Worm (Caenorhabditis elegans) whole organism, L1 larva: ENCODE data around the gene C14A4.6.

Experiments
- C04F5.9 ChIP-seq: sonication (generic microtip); optimal IDR thresholded peaks from 2 replicates; lab custom pipeline; 2016; ENCODE audit warnings: missing genetic modification characterization, missing compliant biosample characterization
- C16A3.4 ChIP-seq: fragments of 150-350 bp; optimal IDR thresholded peaks from 2 replicates; lab custom pipeline; 2014; ENCODE audit warnings: missing biosample characterization, missing genetic modification characterization
- C34B4.2 ChIP-seq: sonication (generic microtip); optimal IDR thresholded peaks from 2 replicates; lab custom pipeline; 2017; ENCODE audit warnings: mild to moderate bottlenecking, missing genetic modification characterization, missing compliant biosample characterization
- aha-1 ChIP-seq: fragments of 150-350 bp; optimal IDR thresholded peaks from 2 replicates; lab custom pipeline; 2014; ENCODE audit warnings: missing biosample characterization, missing genetic modification characterization
- ama-1 ChIP-seq: fragments of 150-350 bp; optimal IDR thresholded peaks from 2 replicates; lab custom pipeline; 2014
- blmp-1 ChIP-seq: fragments of 150-350 bp; optimal IDR thresholded peaks from 2 replicates; lab custom pipeline; 2014; ENCODE audit warnings: missing biosample characterization, missing genetic modification characterization
- ceh-8 ChIP-seq: fragments of 200-800 bp; sonication (Bioruptor generic); optimal IDR thresholded peaks from 2 replicates; lab custom pipeline; 2018; ENCODE audit warnings: mild to moderate bottlenecking, missing genetic modification characterization, moderate library complexity, missing compliant biosample characterization
- ceh-82 ChIP-seq, 3 experiments: fragments of 150-350 bp in 1 of 3; sonication (generic microtip) in 2 of 3; optimal IDR thresholded peaks; 2 replicates each; lab custom pipeline; 2014 to 2017; ENCODE audit warnings: missing biosample characterization in 3 of 3, missing genetic modification characterization in 3 of 3
- ces-1 ChIP-seq: fragments of 150-350 bp; optimal IDR thresholded peaks from 2 replicates; lab custom pipeline; 2014; ENCODE audit warnings: missing biosample characterization, missing genetic modification reagents, missing genetic modification characterization
- dpl-1 ChIP-seq, 3 experiments: fragments of 150-350 bp in 2 of 3; sonication (generic microtip) in 1 of 3; optimal IDR thresholded peaks; 2 replicates each; lab custom pipeline; 2014 to 2017; ENCODE audit warnings: missing biosample characterization in 3 of 3, missing genetic modification characterization in 3 of 3, missing genetic modification reagents in 3 of 3
- dsc-1 ChIP-seq: sonication (generic microtip); optimal IDR thresholded peaks from 2 replicates; lab custom pipeline; 2016; ENCODE audit warnings: mild to moderate bottlenecking, missing genetic modification characterization, missing compliant biosample characterization
- egl-13 ChIP-seq: sonication (generic microtip); optimal IDR thresholded peaks from 2 replicates; lab custom pipeline; 2016; ENCODE audit warnings: missing genotype, missing genetic modification reagents, missing genetic modification characterization, missing compliant biosample characterization
- elt-2 ChIP-seq: sonication (generic microtip); optimal IDR thresholded peaks from 2 replicates; lab custom pipeline; 2016; ENCODE audit warnings: missing genetic modification characterization, mild to moderate bottlenecking, inconsistent platforms, missing compliant biosample characterization, missing genetic modification reagents
- elt-3 ChIP-seq, 6 experiments: fragments of 150-350 bp in 1 of 6; sonication (generic microtip); optimal IDR thresholded peaks; 2 replicates each; lab custom pipeline; 2017 to 2018; ENCODE audit warnings: missing biosample characterization in 6 of 6, missing genetic modification characterization in 6 of 6, inconsistent platforms in 1 of 6
- fkh-10 ChIP-seq: sonication (generic microtip); optimal IDR thresholded peaks from 2 replicates; lab custom pipeline; 2017; ENCODE audit warnings: missing biosample characterization, missing genetic modification reagents, missing genetic modification characterization
- fkh-4 ChIP-seq: sonication (generic microtip); optimal IDR thresholded peaks from 2 replicates; lab custom pipeline; 2016; ENCODE audit warnings: missing compliant biosample characterization, missing genetic modification characterization, borderline replicate concordance
- fkh-8 ChIP-seq: sonication (generic microtip); optimal IDR thresholded peaks from 2 replicates; lab custom pipeline; 2016; ENCODE audit warnings: mild to moderate bottlenecking, missing genetic modification characterization, missing compliant biosample characterization
- fos-1 ChIP-seq: fragments of 150-350 bp; optimal IDR thresholded peaks from 2 replicates; lab custom pipeline; 2014; ENCODE audit warnings: missing biosample characterization, missing genetic modification characterization
- hlh-17 ChIP-seq: fragments of 200-800 bp; sonication (Bioruptor generic); optimal IDR thresholded peaks from 2 replicates; lab custom pipeline; 2018; ENCODE audit warnings: missing genetic modification characterization, mild to moderate bottlenecking, missing compliant biosample characterization, moderate library complexity, borderline replicate concordance
- hlh-4 ChIP-seq: sonication (generic microtip); optimal IDR thresholded peaks from 2 replicates; lab custom pipeline; 2016; ENCODE audit warnings: mild to moderate bottlenecking, missing genetic modification characterization, missing compliant biosample characterization
- lin-13 ChIP-seq: fragments of 150-350 bp; optimal IDR thresholded peaks from 2 replicates; lab custom pipeline; 2014; ENCODE audit warnings: missing biosample characterization, missing genetic modification reagents, missing genetic modification characterization
- lin-14 ChIP-seq: fragments of 200-800 bp; sonication (Bioruptor generic); optimal IDR thresholded peaks from 2 replicates; lab custom pipeline; 2018; ENCODE audit warnings: mild to moderate bottlenecking, missing genetic modification characterization, moderate library complexity, missing compliant biosample characterization
- lin-15B ChIP-seq: fragments of 150-350 bp; sonication (generic microtip); optimal IDR thresholded peaks from 3 replicates; lab custom pipeline; 2014; ENCODE audit warnings: missing biosample characterization, missing genetic modification characterization
- lin-39 ChIP-seq: fragments of 150-350 bp; optimal IDR thresholded peaks from 2 replicates; lab custom pipeline; 2014; ENCODE audit warnings: missing biosample characterization, missing genetic modification reagents, missing genetic modification characterization
- lir-3 ChIP-seq: sonication (generic microtip); optimal IDR thresholded peaks from 2 replicates; lab custom pipeline; 2016; ENCODE audit warnings: mild to moderate bottlenecking, missing genetic modification characterization, moderate library complexity, missing compliant biosample characterization; ENCODE audit not compliant: poor library complexity
- mab-9 ChIP-seq: fragments of 200-800 bp; sonication (Bioruptor generic); IDR thresholded peaks from 2 replicates; pipeline ENCODE4 v1.3.6; 2022; ENCODE audit warnings: missing genetic modification reagents, missing genetic modification characterization, missing compliant biosample characterization
- mef-2 ChIP-seq: fragments of 150-350 bp; optimal IDR thresholded peaks from 2 replicates; lab custom pipeline; 2014; ENCODE audit warnings: missing biosample characterization, missing genetic modification characterization
- mep-1 ChIP-seq: fragments of 150-350 bp; optimal IDR thresholded peaks from 2 replicates; lab custom pipeline; 2014; ENCODE audit warnings: missing biosample characterization, missing genetic modification characterization
- nhr-11 ChIP-seq: fragments of 150-350 bp; optimal IDR thresholded peaks from 2 replicates; lab custom pipeline; 2014; ENCODE audit warnings: missing biosample characterization, missing genetic modification characterization
- nhr-20 ChIP-seq: sonication (generic microtip); optimal IDR thresholded peaks from 2 replicates; lab custom pipeline; 2016; ENCODE audit warnings: mild to moderate bottlenecking, missing genetic modification characterization, missing compliant biosample characterization
- nhr-28 ChIP-seq: fragments of 150-350 bp; optimal IDR thresholded peaks from 2 replicates; lab custom pipeline; 2014; ENCODE audit warnings: missing biosample characterization, missing genetic modification characterization
- nhr-47 ChIP-seq: sonication (generic microtip); optimal IDR thresholded peaks from 2 replicates; lab custom pipeline; 2016; ENCODE audit warnings: mild to moderate bottlenecking, missing genetic modification characterization, moderate library complexity, missing compliant biosample characterization
- nhr-71 ChIP-seq: sonication (generic microtip); optimal IDR thresholded peaks from 2 replicates; lab custom pipeline; 2016; ENCODE audit warnings: mild to moderate bottlenecking, missing genetic modification characterization, moderate library complexity, missing compliant biosample characterization
- nhr-76 ChIP-seq: sonication (generic microtip); optimal IDR thresholded peaks from 2 replicates; lab custom pipeline; 2017; ENCODE audit warnings: missing biosample characterization, missing genetic modification characterization
- nhr-77 ChIP-seq: fragments of 150-350 bp; optimal IDR thresholded peaks from 2 replicates; lab custom pipeline; 2014; ENCODE audit warnings: missing biosample characterization, missing genetic modification characterization
- nhr-84 ChIP-seq: sonication (generic microtip); optimal IDR thresholded peaks from 2 replicates; lab custom pipeline; 2017; ENCODE audit warnings: missing biosample characterization, missing genetic modification characterization
- pag-3 ChIP-seq: sonication (generic microtip); optimal IDR thresholded peaks from 2 replicates; lab custom pipeline; 2017; ENCODE audit warnings: missing genetic modification characterization, mild to moderate bottlenecking, missing compliant biosample characterization, antibody characterized with exemption, borderline replicate concordance; ENCODE audit not compliant: insufficient read depth
- pax-3 ChIP-seq: fragments of 200-800 bp; sonication (Bioruptor generic); optimal IDR thresholded peaks from 2 replicates; lab custom pipeline; 2018; ENCODE audit warnings: mild to moderate bottlenecking, missing genetic modification characterization, moderate library complexity, missing compliant biosample characterization
- pqm-1 ChIP-seq: sonication (generic microtip); optimal IDR thresholded peaks from 3 replicates; lab custom pipeline; 2017; ENCODE audit warnings: missing biosample characterization, missing genetic modification characterization
- rnt-1 ChIP-seq: sonication (generic microtip); optimal IDR thresholded peaks from 2 replicates; lab custom pipeline; 2016; ENCODE audit warnings: mild to moderate bottlenecking, missing genetic modification characterization, moderate library complexity, missing compliant biosample characterization
- snpc-4 ChIP-seq: fragments of 150-350 bp; optimal IDR thresholded peaks from 2 replicates; lab custom pipeline; 2014; ENCODE audit warnings: missing biosample characterization, missing genetic modification characterization
- snu-23 ChIP-seq: sonication (generic microtip); optimal IDR thresholded peaks from 2 replicates; lab custom pipeline; 2016; ENCODE audit warnings: missing genetic modification characterization, missing compliant biosample characterization
- sox-4 ChIP-seq: sonication (generic microtip); optimal IDR thresholded peaks from 2 replicates; lab custom pipeline; 2016; ENCODE audit warnings: missing genetic modification characterization, missing compliant biosample characterization
- tbx-2 ChIP-seq: sonication (generic microtip); optimal IDR thresholded peaks from 2 replicates; lab custom pipeline; 2016; ENCODE audit warnings: missing genetic modification characterization, missing compliant biosample characterization
- tlp-1 ChIP-seq: fragments of 150-350 bp; optimal IDR thresholded peaks from 2 replicates; lab custom pipeline; 2014; ENCODE audit warnings: missing biosample characterization, missing genetic modification characterization
- unc-130 ChIP-seq: fragments of 150-350 bp; optimal IDR thresholded peaks from 2 replicates; lab custom pipeline; 2017; ENCODE audit warnings: missing biosample characterization, missing genetic modification characterization, inconsistent platforms
- unc-30 ChIP-seq: sonication (generic microtip); optimal IDR thresholded peaks from 2 replicates; lab custom pipeline; 2017; ENCODE audit warnings: missing biosample characterization, missing genetic modification characterization
- unc-62 ChIP-seq: fragments of 150-350 bp; optimal IDR thresholded peaks from 2 replicates; lab custom pipeline; 2014; ENCODE audit warnings: missing biosample characterization, missing genetic modification reagents, missing genetic modification characterization
- unc-98 ChIP-seq: fragments of 200-800 bp; sonication (Bioruptor generic); IDR thresholded peaks from 2 replicates; pipeline ENCODE4 v1.3.6; 2022; ENCODE audit warnings: missing genetic modification characterization, missing compliant biosample characterization
- vab-15 ChIP-seq: sonication (generic microtip); optimal IDR thresholded peaks from 2 replicates; lab custom pipeline; 2017; ENCODE audit warnings: missing genotype, mild to moderate bottlenecking, missing genetic modification characterization, missing compliant biosample characterization
- zag-1 ChIP-seq: fragments of 150-350 bp; optimal IDR thresholded peaks from 2 replicates; lab custom pipeline; 2014; ENCODE audit warnings: missing biosample characterization, missing genetic modification characterization
- ztf-4 ChIP-seq: fragments of 150-350 bp; optimal IDR thresholded peaks from 2 replicates; lab custom pipeline; 2014; ENCODE audit warnings: missing biosample characterization, missing genetic modification characterization

C14A4.6 gene

DNA sequence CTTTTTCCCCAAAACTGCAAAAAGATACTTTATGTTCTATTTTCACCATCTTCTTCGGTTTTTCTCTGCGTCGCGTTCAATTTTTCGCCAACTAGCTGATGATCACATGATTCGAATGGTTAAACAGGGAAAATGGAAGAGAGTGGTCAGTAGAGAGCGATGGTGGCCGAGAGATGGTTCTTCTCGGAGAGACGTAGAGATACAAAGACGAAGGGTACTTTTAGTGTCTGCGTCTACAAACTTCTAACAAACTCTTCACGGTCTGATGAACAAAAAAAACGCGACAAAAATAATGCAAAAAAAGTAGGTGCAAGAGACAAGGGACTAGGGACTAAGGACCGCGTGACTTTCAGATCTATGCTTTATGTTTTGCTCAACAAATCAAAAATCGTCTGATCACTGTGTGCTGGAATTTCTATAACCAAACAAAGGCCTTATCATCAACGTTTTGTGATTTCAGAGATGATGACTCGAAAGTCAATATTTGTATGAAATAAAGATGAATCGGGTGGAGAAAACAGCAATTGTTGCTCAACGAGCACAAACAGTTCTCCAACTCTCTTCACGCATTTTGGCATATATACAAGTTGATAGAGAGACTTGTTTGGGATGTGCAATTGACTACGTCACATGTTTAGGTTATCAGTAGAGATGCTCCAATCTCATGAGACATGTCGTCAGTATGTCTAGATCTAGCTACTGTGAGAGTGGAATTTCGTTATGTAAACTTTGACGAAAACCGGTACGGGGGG is 42.4 kb downstream of the C14A4.6 start:
- TF ChIP-seq ces-1 (GFP tag; lab: Kevin White, UChicago) (no peak), unc-98 (GFP tag; lab: Robert Waterston, UW) (no peak), lin-15B (tag; lab: Kevin White, UChicago) (no peak), lin-14 (peak; percentile 99), mep-1 (tag; lab: Kevin White, UChicago) (peak; percentile 99), nhr-11 (tag; lab: Kevin White, UChicago) (peak; percentile 99), nhr-84 (no peak), C34B4.2 (tag; lab: Kevin White, UChicago) (no peak), snpc-4 (tag; lab: Kevin White, UChicago) (peak; percentile 77), nhr-77 (peak; percentile 89), pqm-1 (tag; lab: Kevin White, UChicago) (no peak), dpl-1 (GFP tag; optimal IDR thresholded peaks at IDR 0.05; lab: Kevin White, UChicago) (peak; percentile 67 to 75 (median 72)), lin-39 (tag; lab: Kevin White, UChicago) (peak; percentile 85), dsc-1 (tag; lab: Kevin White, UChicago) (peak; percentile 84), ceh-8 (GFP tag; lab: Kevin White, UChicago) (peak; percentile 85), C16A3.4 (peak; percentile 87), mef-2 (tag; lab: Kevin White, UChicago) (peak; percentile 94), fkh-8 (peak; percentile 95), rnt-1 (peak; percentile 88), nhr-71 (tag; lab: Kevin White, UChicago) (peak; percentile 99), lir-3 (tag; lab: Kevin White, UChicago) (peak; percentile 81), blmp-1 (tag; lab: Kevin White, UChicago) (peak; percentile 96), nhr-76 (tag; lab: Kevin White, UChicago) (no peak), vab-15 (tag; lab: Kevin White, UChicago) (peak; percentile 21), lin-13 (GFP tag; lab: Kevin White, UChicago) (peak; percentile 95), unc-130 (tag; lab: Kevin White, UChicago) (peak; percentile 95), ceh-82 (tag; optimal IDR thresholded peaks at IDR 0.05; lab: Kevin White, UChicago) (peak; percentile 81 to 88 (median 87)), tbx-2 (peak; percentile 98), aha-1 (tag; lab: Kevin White, UChicago) (peak; percentile 87), snu-23 (GFP tag; lab: Kevin White, UChicago) (peak; percentile 97), pag-3 (tag; lab: Kevin White, UChicago) (no peak), unc-30 (tag; lab: Kevin White, UChicago) (no peak), nhr-28 (tag; lab: Kevin White, UChicago) (peak; percentile 45), pax-3 (tag; lab: Kevin White, UChicago) (peak; percentile 88), fkh-10 (peak; percentile 81), C04F5.9 (tag; lab: Kevin White, UChicago) (peak; percentile 82), zag-1 (tag; lab: Kevin White, UChicago) (peak; percentile 63), tlp-1 (no peak), ztf-4 (peak; percentile 95), elt-3 (tag; optimal IDR thresholded peaks at IDR 0.05; lab: Kevin White, UChicago) (peak in 3 of 6 experiments; percentile 26 to 97 (median 96)), unc-62 (GFP tag; lab: Kevin White, UChicago) (no peak), hlh-4 (tag; lab: Kevin White, UChicago) (no peak), hlh-17 (GFP tag; lab: Kevin White, UChicago) (no peak), ama-1 (lab: Kevin White, UChicago) (peak; percentile 97), nhr-47 (tag; lab: Kevin White, UChicago) (peak; percentile 97), nhr-20 (peak; percentile 97), egl-13 (peak; percentile 81), fos-1 (tag; lab: Kevin White, UChicago) (peak; percentile 91), fkh-4 (tag; lab: Kevin White, UChicago) (no peak), elt-2 (tag; lab: Kevin White, UChicago) (peak; percentile 62), mab-9 (peak; percentile 68), sox-4 (tag; lab: Kevin White, UChicago) (peak; percentile 72)
